Worm (Caenorhabditis elegans) whole organism, L1 larva: ENCODE results near the gene Y6G8.6.
"Not testable (repeated sequence)": the region's sequence is repeated elsewhere in the genome, so short reads cannot be mapped to it uniquely, and the experiment has no call there.

Experiments
- alr-1 ChIP-seq: fragments of 200-800 bp; sonication (Bioruptor generic); optimal IDR thresholded peaks from 2 replicates; lab custom pipeline; 2018; ENCODE audit warnings: borderline replicate concordance, mild to moderate bottlenecking, missing genetic modification characterization, missing compliant biosample characterization
- ceh-90 ChIP-seq: sonication (generic microtip); optimal IDR thresholded peaks from 2 replicates; lab custom pipeline; 2016; ENCODE audit warnings: missing genetic modification characterization, missing compliant biosample characterization
- dsc-1 ChIP-seq: sonication (generic microtip); optimal IDR thresholded peaks from 2 replicates; lab custom pipeline; 2016; ENCODE audit warnings: mild to moderate bottlenecking, missing genetic modification characterization, missing compliant biosample characterization
- hlh-17 ChIP-seq: fragments of 200-800 bp; sonication (Bioruptor generic); optimal IDR thresholded peaks from 2 replicates; lab custom pipeline; 2018; ENCODE audit warnings: missing genetic modification characterization, mild to moderate bottlenecking, missing compliant biosample characterization, moderate library complexity, borderline replicate concordance
- hlh-4 ChIP-seq: sonication (generic microtip); optimal IDR thresholded peaks from 2 replicates; lab custom pipeline; 2016; ENCODE audit warnings: mild to moderate bottlenecking, missing genetic modification characterization, missing compliant biosample characterization
- nhr-11 ChIP-seq: fragments of 150-350 bp; optimal IDR thresholded peaks from 2 replicates; lab custom pipeline; 2014; ENCODE audit warnings: missing biosample characterization, missing genetic modification characterization
- nhr-12 ChIP-seq: sonication (generic microtip); optimal IDR thresholded peaks from 2 replicates; lab custom pipeline; 2017; ENCODE audit warnings: missing biosample characterization, missing genetic modification characterization
- nhr-237 ChIP-seq: fragments of 150-350 bp; optimal IDR thresholded peaks from 2 replicates; lab custom pipeline; 2014; ENCODE audit warnings: missing biosample characterization, missing genetic modification characterization
- pag-3 ChIP-seq: sonication (generic microtip); optimal IDR thresholded peaks from 2 replicates; lab custom pipeline; 2017; ENCODE audit warnings: missing genetic modification characterization, mild to moderate bottlenecking, missing compliant biosample characterization, antibody characterized with exemption, borderline replicate concordance; ENCODE audit not compliant: insufficient read depth
- pqm-1 ChIP-seq: sonication (generic microtip); optimal IDR thresholded peaks from 3 replicates; lab custom pipeline; 2017; ENCODE audit warnings: missing biosample characterization, missing genetic modification characterization
- skn-1 ChIP-seq: fragments of 150-350 bp; optimal IDR thresholded peaks from 2 replicates; lab custom pipeline; 2014; ENCODE audit warnings: missing biosample characterization, missing genetic modification characterization
- unc-62 ChIP-seq: fragments of 150-350 bp; optimal IDR thresholded peaks from 2 replicates; lab custom pipeline; 2014; ENCODE audit warnings: missing biosample characterization, missing genetic modification reagents, missing genetic modification characterization
- zip-4 ChIP-seq: fragments of 200-800 bp; sonication (Bioruptor generic); optimal IDR thresholded peaks from 2 replicates; lab custom pipeline; 2018; ENCODE audit warnings: mild to moderate bottlenecking, missing genetic modification characterization, moderate library complexity, missing compliant biosample characterization

ce11 chrV:17584352-17584843 is 32.3 kb downstream of the Y6G8.6 start, which contains the start of gene fbxa-133:
- not testable (repeated sequence) for TF ChIP-seq hlh-4 (tag; lab: Kevin White, UChicago); alr-1; nhr-12 (tag; lab: Kevin White, UChicago); ceh-90 (tag; lab: Kevin White, UChicago); unc-62 (GFP tag; lab: Kevin White, UChicago); hlh-17 (GFP tag; lab: Kevin White, UChicago); nhr-237 (tag; lab: Kevin White, UChicago); skn-1 (tag; lab: Kevin White, UChicago); zip-4 (GFP tag; lab: Kevin White, UChicago); pqm-1 (tag; lab: Kevin White, UChicago); pag-3 (tag; lab: Kevin White, UChicago); nhr-11 (tag; lab: Kevin White, UChicago); dsc-1
